Fruit fly (Drosophila melanogaster) whole organism, pupa: ENCODE measurements around the gene stck.

Experiments used
- CG10348 ChIP-seq: fragments of 200-800 bp; sonication (Bioruptor generic); IDR thresholded peaks from 2 replicates; pipeline ENCODE4 v1.3.6; 2022; ENCODE audit warnings: missing biosample characterization, missing genetic modification characterization
- CG32121 ChIP-seq: fragments of 200-800 bp; sonication (Bioruptor generic); IDR thresholded peaks from 2 replicates; pipeline ENCODE4 v1.3.6; 2022; ENCODE audit warnings: missing biosample characterization, missing genetic modification characterization
- CG34367 ChIP-seq: fragments of 200-800 bp; sonication (Bioruptor generic); optimal IDR thresholded peaks from 2 replicates; lab custom pipeline; 2018; ENCODE audit warnings: missing biosample characterization, mild to moderate bottlenecking, missing genetic modification characterization
- CG8159 ChIP-seq: fragments of 200-800 bp; sonication (Bioruptor generic); optimal IDR thresholded peaks from 3 replicates; lab custom pipeline; 2018; ENCODE audit warnings: missing biosample characterization, mild to moderate bottlenecking, missing genetic modification characterization, moderate library complexity
- CG8301 ChIP-seq: fragments of 200-800 bp; sonication (Bioruptor generic); optimal IDR thresholded peaks from 2 replicates; lab custom pipeline; 2018; ENCODE audit warnings: missing biosample characterization, mild to moderate bottlenecking, missing genetic modification characterization
- EcR ChIP-seq: fragments of 200-800 bp; sonication (Bioruptor generic); optimal IDR thresholded peaks from 3 replicates; lab custom pipeline; 2019; ENCODE audit warnings: missing biosample characterization, missing genetic modification characterization, mild to moderate bottlenecking, moderate library complexity, missing genetic modification reagents
- Pif1A ChIP-seq: fragments of 200-800 bp; sonication (Bioruptor generic); optimal IDR thresholded peaks from 3 replicates; lab custom pipeline; 2016; ENCODE audit warnings: missing biosample characterization, missing genetic modification characterization
- Snoo ChIP-seq: fragments of 200-800 bp; sonication (Bioruptor generic); optimal IDR thresholded peaks from 3 replicates; lab custom pipeline; 2017; ENCODE audit warnings: missing biosample characterization, mild to moderate bottlenecking, missing genetic modification characterization, inconsistent platforms
- gl ChIP-seq: fragments of 200-800 bp; sonication (Bioruptor generic); optimal IDR thresholded peaks from 2 replicates; lab custom pipeline; 2018; ENCODE audit warnings: missing biosample characterization, mild to moderate bottlenecking, missing genetic modification characterization

dm6 chr3R:8308515-8308959, 48.2 kb upstream of the stck start, which contains the start of gene tex:
- TF ChIP-seq Pif1A (GFP tag; lab: Kevin White, UChicago) (no peak), CG34367 (no peak), gl (tag; lab: Kevin White, UChicago) (no peak), CG8159 (tag; lab: Kevin White, UChicago) (no peak), Snoo (tag; lab: Kevin White, UChicago) (no peak), CG32121 (GFP tag; lab: Robert Waterston, UW) (no peak), CG8301 (no peak), EcR (GFP tag; lab: Kevin White, UChicago) (no peak), CG10348 (GFP tag; lab: Robert Waterston, UW) (no peak)
